Worm (Caenorhabditis elegans) whole organism, L4 larva: ENCODE results near the gene T06E6.15.
A peak's percentile ranks its signal among the peaks of the same experiment; 100 is the strongest.

Experiments
- D1046.2 ChIP-seq: fragments of 200-800 bp; sonication (Bioruptor generic); IDR thresholded peaks from 2 replicates; pipeline ENCODE4 v1.3.6; 2022; ENCODE audit warnings: missing genetic modification characterization, missing compliant biosample characterization
- F10B5.3 ChIP-seq: sonication (generic microtip); optimal IDR thresholded peaks from 2 replicates; lab custom pipeline; 2016; ENCODE audit warnings: mild to moderate bottlenecking, missing genetic modification characterization, missing compliant biosample characterization
- F37D6.2 ChIP-seq: sonication (generic microtip); optimal IDR thresholded peaks from 2 replicates; lab custom pipeline; 2016; ENCODE audit warnings: mild to moderate bottlenecking, missing genetic modification characterization, missing compliant biosample characterization
- F44E2.7 ChIP-seq: fragments of 200-800 bp; sonication (Bioruptor generic); IDR thresholded peaks from 2 replicates; pipeline ENCODE4 v2.1.2; 2022; ENCODE audit warnings: missing genetic modification characterization, missing compliant biosample characterization
- F49E8.2 ChIP-seq: sonication (generic microtip); optimal IDR thresholded peaks from 2 replicates; lab custom pipeline; 2016; ENCODE audit warnings: missing compliant biosample characterization, mild to moderate bottlenecking, missing genetic modification characterization, borderline replicate concordance
- T26A8.4 ChIP-seq: fragments of 200-800 bp; sonication (Bioruptor generic); IDR thresholded peaks from 2 replicates; pipeline ENCODE4 v1.3.6; 2022; ENCODE audit warnings: missing genetic modification characterization, missing compliant biosample characterization
- Y48G9A.11 ChIP-seq: fragments of 200-800 bp; sonication (Bioruptor generic); IDR thresholded peaks from 2 replicates; pipeline ENCODE4 v1.3.6; 2022; ENCODE audit warnings: missing genetic modification reagents, missing genetic modification characterization, missing compliant biosample characterization
- ZK546.5 ChIP-seq, 2 experiments: sonication (generic microtip); optimal IDR thresholded peaks; 2 replicates each; lab custom pipeline; 2017; ENCODE audit warnings: missing biosample characterization in 2 of 2, missing genetic modification characterization in 2 of 2
- arid-1 ChIP-seq: fragments of 200-800 bp; sonication (Bioruptor generic); conservative IDR thresholded peaks from 2 replicates; pipeline ENCODE4 v1.3.6; 2022; ENCODE audit warnings: missing genetic modification reagents, missing genetic modification characterization, missing compliant biosample characterization
- attf-4 ChIP-seq: sonication (generic microtip); optimal IDR thresholded peaks from 3 replicates; lab custom pipeline; 2017; ENCODE audit warnings: missing biosample characterization, missing genetic modification characterization
- ceh-20 ChIP-seq: fragments of 200-800 bp; sonication (Bioruptor generic); IDR thresholded peaks from 2 replicates; pipeline ENCODE4 v1.3.6; 2022; ENCODE audit warnings: missing genetic modification reagents, missing genetic modification characterization, missing compliant biosample characterization
- ceh-28 ChIP-seq: fragments of 150-350 bp; optimal IDR thresholded peaks from 2 replicates; lab custom pipeline; 2014; ENCODE audit warnings: missing biosample characterization, missing genetic modification reagents, missing genetic modification characterization
- ceh-32 ChIP-seq: sonication (generic microtip); optimal IDR thresholded peaks from 2 replicates; lab custom pipeline; 2016; ENCODE audit warnings: mild to moderate bottlenecking, missing genetic modification characterization, missing compliant biosample characterization; ENCODE audit not compliant: poor library complexity
- ctbp-1 ChIP-seq: fragments of 200-800 bp; sonication (Bioruptor generic); IDR thresholded peaks from 2 replicates; pipeline ENCODE4 v1.3.6; 2022; ENCODE audit warnings: missing genetic modification reagents, missing genetic modification characterization, missing compliant biosample characterization
- daf-12 ChIP-seq: fragments of 150-350 bp; optimal IDR thresholded peaks from 2 replicates; lab custom pipeline; 2014; ENCODE audit warnings: missing biosample characterization, missing genetic modification reagents, missing genetic modification characterization
- dmd-9 ChIP-seq: fragments of 200-800 bp; sonication (Bioruptor generic); IDR thresholded peaks from 2 replicates; pipeline ENCODE4 v1.3.6; 2022; ENCODE audit warnings: missing genetic modification reagents, missing genetic modification characterization, missing compliant biosample characterization
- duxl-1 ChIP-seq: sonication (generic microtip); optimal IDR thresholded peaks from 2 replicates; lab custom pipeline; 2016; ENCODE audit warnings: mild to moderate bottlenecking, missing genetic modification characterization, moderate library complexity, missing compliant biosample characterization; ENCODE audit not compliant: poor library complexity
- hlh-11 ChIP-seq: fragments of 200-800 bp; sonication (Bioruptor generic); optimal IDR thresholded peaks from 2 replicates; lab custom pipeline; 2018; ENCODE audit warnings: mild to moderate bottlenecking, missing genetic modification characterization, missing compliant biosample characterization
- hmg-1.1 ChIP-seq: fragments of 200-800 bp; sonication (Bioruptor generic); IDR thresholded peaks from 2 replicates; pipeline ENCODE4 v1.3.6; 2022; ENCODE audit warnings: missing genetic modification reagents, missing genetic modification characterization, missing compliant biosample characterization
- jun-1 ChIP-seq: fragments of 150-350 bp; optimal IDR thresholded peaks from 2 replicates; lab custom pipeline; 2014; ENCODE audit warnings: missing biosample characterization, missing genetic modification reagents, missing genetic modification characterization
- lim-7 ChIP-seq: fragments of 200-800 bp; sonication (Bioruptor generic); IDR thresholded peaks from 2 replicates; pipeline ENCODE4 v1.3.6; 2022; ENCODE audit warnings: missing genetic modification characterization, missing compliant biosample characterization
- lin-13 ChIP-seq: fragments of 150-350 bp; optimal IDR thresholded peaks from 2 replicates; lab custom pipeline; 2014; ENCODE audit warnings: missing biosample characterization, missing genetic modification reagents, missing genetic modification characterization
- lin-15B ChIP-seq: fragments of 150-350 bp; sonication (generic microtip); optimal IDR thresholded peaks from 3 replicates; lab custom pipeline; 2014; ENCODE audit warnings: missing biosample characterization, missing genetic modification characterization
- lsy-2 ChIP-seq, 2 experiments: fragments of 150-350 bp in 1 of 2; sonication (generic microtip) in 1 of 2; optimal IDR thresholded peaks; 2 replicates each; lab custom pipeline; 2014 to 2017; ENCODE audit warnings: missing biosample characterization in 2 of 2, missing genetic modification characterization in 2 of 2
- mdt-29 ChIP-seq: fragments of 200-800 bp; sonication (Bioruptor generic); IDR thresholded peaks from 2 replicates; pipeline ENCODE4 v1.3.6; 2022; ENCODE audit warnings: missing genetic modification reagents, missing genetic modification characterization, missing compliant biosample characterization
- nhr-10 ChIP-seq: fragments of 150-350 bp; optimal IDR thresholded peaks from 2 replicates; lab custom pipeline; 2014; ENCODE audit warnings: missing biosample characterization, missing genetic modification characterization
- nhr-11 ChIP-seq: fragments of 150-350 bp; optimal IDR thresholded peaks from 2 replicates; lab custom pipeline; 2014; ENCODE audit warnings: missing biosample characterization, missing genetic modification characterization
- nhr-28 ChIP-seq: fragments of 150-350 bp; optimal IDR thresholded peaks from 2 replicates; lab custom pipeline; 2014; ENCODE audit warnings: missing biosample characterization, missing genetic modification characterization
- nhr-41 ChIP-seq: fragments of 200-800 bp; sonication (Bioruptor generic); IDR thresholded peaks from 2 replicates; pipeline ENCODE4 v1.3.6; 2022; ENCODE audit warnings: missing genetic modification reagents, missing genetic modification characterization, missing compliant biosample characterization
- saeg-2 ChIP-seq: fragments of 200-800 bp; sonication (Bioruptor generic); IDR thresholded peaks from 2 replicates; pipeline ENCODE4 v1.3.6; 2022; ENCODE audit warnings: missing genetic modification reagents, missing genetic modification characterization, missing compliant biosample characterization
- skn-1 ChIP-seq: fragments of 150-350 bp; optimal IDR thresholded peaks from 2 replicates; lab custom pipeline; 2014; ENCODE audit warnings: missing biosample characterization, missing genetic modification characterization
- snpc-1.2 ChIP-seq: fragments of 200-800 bp; sonication (Bioruptor generic); IDR thresholded peaks from 2 replicates; pipeline ENCODE4 v1.3.6; 2022; ENCODE audit warnings: missing genetic modification reagents, missing genetic modification characterization, missing compliant biosample characterization
- unc-39 ChIP-seq: sonication (generic microtip); optimal IDR thresholded peaks from 2 replicates; lab custom pipeline; 2017; ENCODE audit warnings: missing biosample characterization, missing genetic modification characterization
- unc-62 ChIP-seq, 3 experiments: fragments of 150-350 bp in 1 of 3; sonication (generic microtip); optimal IDR thresholded peaks in 2 of 3; peaks in 1 of 3; 1 replicate in 1 of 3; 2 replicates in 2 of 3; lab custom pipeline; 2014 to 2017; ENCODE audit warnings: missing biosample characterization in 3 of 3, missing genetic modification characterization in 3 of 3, missing genetic modification reagents in 3 of 3, missing genotype in 1 of 3
- ztf-11 ChIP-seq: fragments of 150-350 bp; optimal IDR thresholded peaks from 2 replicates; lab custom pipeline; 2014; ENCODE audit warnings: missing biosample characterization, missing genetic modification characterization
- ztf-7 ChIP-seq: fragments of 150-350 bp; optimal IDR thresholded peaks from 2 replicates; lab custom pipeline; 2014; ENCODE audit warnings: missing biosample characterization, missing genetic modification characterization

T06E6.15 gene

ce11 chrV:15423601-15424000 is 24.0 kb upstream of the T06E6.15 start, which contains the start of gene fbxa-104:
fbxa-104 (minus strand) TSS chrV:15423683.
- no peak for TF ChIP-seq ceh-20 (GFP tag; lab: Robert Waterston, UW)
- peak in 1 of 2 experiments; percentile 96 for TF ChIP-seq unc-62 (GFP tag; optimal IDR thresholded peaks at IDR 0.05 in 1 of 2; lab: Kevin White, UChicago)
- no peak for TF ChIP-seq unc-62 (tag; optimal IDR thresholded peaks at IDR 0.05; lab: Kevin White, UChicago)

- TF ChIP-seq T26A8.4 (GFP tag; lab: Robert Waterston, UW) (no peak), lin-15B (no peak), ZK546.5 (tag; optimal IDR thresholded peaks at IDR 0.05; lab: Kevin White, UChicago) (no peak), snpc-1.2 (GFP tag; lab: Robert Waterston, UW) (no peak), jun-1 (tag; lab: Kevin White, UChicago) (no peak), nhr-41 (no peak), F10B5.3 (tag; lab: Kevin White, UChicago) (no peak), arid-1 (GFP tag; lab: Robert Waterston, UW) (no peak)
- TF ChIP-seq, all 104 proteins: peak for 0
Observed at ce11 chrV:15417822-15418221, 18.2 kb upstream of the T06E6.15 start, which contains the start of gene T06E6.10. T06E6.10 (plus strand) TSS chrV:15418122.

DNA sequence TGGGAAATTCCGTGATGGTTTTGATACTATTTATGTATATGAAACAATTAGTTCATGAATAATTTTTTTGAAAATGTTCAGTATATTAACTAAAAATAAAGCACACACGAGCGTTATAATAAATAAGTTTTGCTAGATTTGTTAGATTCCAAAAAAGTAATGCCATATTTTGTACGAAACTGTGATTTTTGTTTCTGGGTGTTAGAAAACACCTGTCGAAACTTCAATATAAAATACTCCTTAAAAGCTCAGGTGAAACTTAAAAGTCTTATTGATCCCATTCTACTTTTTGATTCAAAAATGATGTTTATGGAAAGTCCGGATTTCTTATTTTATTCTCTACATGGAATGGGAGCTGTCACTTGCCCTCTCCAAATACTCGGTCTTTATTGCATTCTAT is 16.4 kb upstream of the T06E6.15 start, which contains the start of gene srh-265:
TSS of gene srh-265 (plus strand) at position 301 of the 400 bp plus-strand sequence.
- TF ChIP-seq mdt-29 (GFP tag; lab: Robert Waterston, UW) (no peak), nhr-28 (tag; lab: Kevin White, UChicago) (no peak), F37D6.2 (tag; lab: Kevin White, UChicago) (no peak), ceh-32 (tag; lab: Kevin White, UChicago) (no peak), hmg-1.1 (GFP tag; lab: Robert Waterston, UW) (no peak), daf-12 (tag; lab: Kevin White, UChicago) (no peak), ceh-28 (tag; lab: Kevin White, UChicago) (no peak), duxl-1 (tag; lab: Kevin White, UChicago) (no peak), F49E8.2 (tag; lab: Kevin White, UChicago) (no peak), ztf-11 (no peak), D1046.2 (GFP tag; lab: Robert Waterston, UW) (no peak), unc-39 (tag; lab: Kevin White, UChicago) (no peak), F44E2.7 (GFP tag; lab: Robert Waterston, UW) (no peak), ctbp-1 (GFP tag; lab: Robert Waterston, UW) (no peak), lin-13 (no peak), ztf-7 (tag; lab: Kevin White, UChicago) (no peak)
- TF ChIP-seq, all 104 proteins: peak for 0

- TF ChIP-seq F49E8.2 (tag; lab: Kevin White, UChicago): no peak
- no peak for TF ChIP-seq nhr-10 (tag; lab: Kevin White, UChicago)
- TF ChIP-seq nhr-11 (tag; lab: Kevin White, UChicago): no peak
- no peak for TF ChIP-seq skn-1 (tag; lab: Kevin White, UChicago)
- TF ChIP-seq lin-13: no peak
- no peak for TF ChIP-seq Y48G9A.11
- TF ChIP-seq nhr-41: no peak
- TF ChIP-seq hlh-11 (tag; lab: Kevin White, UChicago): no peak
- no peak for TF ChIP-seq lsy-2 (tag; optimal IDR thresholded peaks at IDR 0.05; lab: Kevin White, UChicago)
- no peak for TF ChIP-seq lim-7 (GFP tag; lab: Robert Waterston, UW)
- no peak for TF ChIP-seq saeg-2 (GFP tag; lab: Robert Waterston, UW)
- no peak for TF ChIP-seq dmd-9
- TF ChIP-seq attf-4: no peak
- TF ChIP-seq arid-1 (GFP tag; lab: Robert Waterston, UW): no peak
Observed at ce11 chrV:15413847-15414246, 14.3 kb upstream of the T06E6.15 start, which contains the start of gene srh-264. srh-264 (plus strand) TSS chrV:15414147.
